Fruit fly (Drosophila melanogaster): ENCODE results near the gene CG14073.

CG14073 gene

dm6 chr3L:18820638-18821382 lies at the start of gene CG14073, which contains the start of gene HipHop:
Gene CG14073, minus strand, starts transcription at chr3L:18820675.
Gene HipHop, plus strand, starts transcription at chr3L:18821171.
- TF ChIP-seq CG31627 (GFP tag; optimal IDR thresholded peaks at IDR 0.05) (no peak), fd59A (GFP tag; optimal IDR thresholded peaks at IDR 0.05) (no peak), Sox15 (GFP tag; optimal IDR thresholded peaks at IDR 0.05) (no peak), Eip78C (GFP tag) (peak; percentile 1), Hr38 (GFP tag; optimal IDR thresholded peaks at IDR 0.05) (no peak), Ets96B (tag; optimal IDR thresholded peaks at IDR 0.05) (no peak)

dm6 chr3L:18870027-18870426 lies 49.6 kb upstream of the CG14073 start, which contains the start of gene Blos3:
Gene Blos3, plus strand, starts transcription at chr3L:18870224.
- TF ChIP-seq Blimp-1 (GFP tag; optimal IDR thresholded peaks at IDR 0.05), result no peak
- TF ChIP-seq ss (GFP tag; optimal IDR thresholded peaks at IDR 0.05), result no peak
- no peak for TF ChIP-seq CG11294 (GFP tag; IDR thresholded peaks at IDR 0.05)
- TF ChIP-seq salr (GFP tag; optimal IDR thresholded peaks at IDR 0.05), result no peak
- TF ChIP-seq dsx (GFP tag; optimal IDR thresholded peaks at IDR 0.05; ENCODE audit: poor library complexity, severe bottlenecking), result no peak
- TF ChIP-seq Smox (GFP tag; optimal IDR thresholded peaks at IDR 0.05), result no peak
- peak; percentile 85 for TF ChIP-seq fkh (GFP tag; optimal IDR thresholded peaks at IDR 0.05)
- TF ChIP-seq Sox102F (GFP tag; optimal IDR thresholded peaks at IDR 0.05), result no peak
- peak; percentile 2 for TF ChIP-seq fd85E (GFP tag; optimal IDR thresholded peaks at IDR 0.05)
- TF ChIP-seq CG1621 (tag; optimal IDR thresholded peaks at IDR 0.05), result peak; percentile 43
- no peak for TF ChIP-seq CG11762 (GFP tag; optimal IDR thresholded peaks at IDR 0.05; ENCODE audit: insufficient read depth)
- no peak for TF ChIP-seq CG34406 (GFP tag; optimal IDR thresholded peaks at IDR 0.05)
- no peak for TF ChIP-seq topi (GFP tag; optimal IDR thresholded peaks at IDR 0.05)
- no peak for TF ChIP-seq CG6276 (GFP tag; optimal IDR thresholded peaks at IDR 0.05)
- no peak for TF ChIP-seq CG4318 (GFP tag; optimal IDR thresholded peaks at IDR 0.05)
- no peak for TF ChIP-seq pdm3 (GFP tag; optimal IDR thresholded peaks at IDR 0.05)
- TF ChIP-seq CG16779 (tag; optimal IDR thresholded peaks at IDR 0.05), result no peak
- no peak for TF ChIP-seq Ets21C (GFP tag; optimal IDR thresholded peaks at IDR 0.05)
- no peak for TF ChIP-seq CG32006 (GFP tag; optimal IDR thresholded peaks at IDR 0.05)
- TF ChIP-seq dac (GFP tag; optimal IDR thresholded peaks at IDR 0.05), result no peak
- peak; percentile 50 for TF ChIP-seq CG6792 (GFP tag; optimal IDR thresholded peaks at IDR 0.05)
- TF ChIP-seq Hr39 (GFP tag; optimal IDR thresholded peaks at IDR 0.05), result peak; percentile 68
- TF ChIP-seq CG10669 (GFP tag; optimal IDR thresholded peaks at IDR 0.05), result no peak
- TF ChIP-seq CG31627 (GFP tag; optimal IDR thresholded peaks at IDR 0.05), result peak; percentile 77
- no peak for TF ChIP-seq CG6854 (GFP tag; optimal IDR thresholded peaks at IDR 0.05)
- no peak; the same call in 2 of the 3 replicates for TF ChIP-seq eg (GFP tag; IDR thresholded peaks at IDR 0.05)
- TF ChIP-seq fd59A (GFP tag; optimal IDR thresholded peaks at IDR 0.05), result no peak
- TF ChIP-seq Lpt (GFP tag; optimal IDR thresholded peaks at IDR 0.05), result no peak
- TF ChIP-seq Eip93F (GFP tag; optimal IDR thresholded peaks at IDR 0.05), result peak; percentile 16
- TF ChIP-seq vri (GFP tag; optimal IDR thresholded peaks at IDR 0.05), result no peak
- TF ChIP-seq net (GFP tag; optimal IDR thresholded peaks at IDR 0.05), result no peak
- no peak for TF ChIP-seq CG3919 (GFP tag; optimal IDR thresholded peaks at IDR 0.05)
- peak; percentile 40 for TF ChIP-seq CG3032 (tag; optimal IDR thresholded peaks at IDR 0.05)
- peak; percentile 11 for TF ChIP-seq CG8319 (GFP tag; optimal IDR thresholded peaks at IDR 0.05)
- peak; percentile 63 for TF ChIP-seq cyc (GFP tag; optimal IDR thresholded peaks at IDR 0.05)
- TF ChIP-seq Eip78C (GFP tag), result peak; percentile 91
- peak; percentile 47; the same call in 1 of the 3 replicates for TF ChIP-seq CG8119 (GFP tag; IDR thresholded peaks at IDR 0.05)
- no peak for TF ChIP-seq Hr4 (GFP tag; optimal IDR thresholded peaks at IDR 0.05)
- TF ChIP-seq CG10631 (GFP tag; optimal IDR thresholded peaks at IDR 0.05), result peak; percentile 78
- peak; percentile 69 for TF ChIP-seq lz (GFP tag; optimal IDR thresholded peaks at IDR 0.05)
- TF ChIP-seq acj6 (GFP tag; optimal IDR thresholded peaks at IDR 0.05), result peak; percentile 52
- no peak; the same call in 2 of the 3 replicates for TF ChIP-seq CG6163 (GFP tag; IDR thresholded peaks at IDR 0.05)
- TF ChIP-seq achi (GFP tag; optimal IDR thresholded peaks at IDR 0.05), result no peak
- no peak for TF ChIP-seq Hr38 (GFP tag; optimal IDR thresholded peaks at IDR 0.05)
- TF ChIP-seq CG15336 (GFP tag; IDR thresholded peaks at IDR 0.05), result peak; percentile 42; the same call in 1 of the 2 replicates
- TF ChIP-seq CG9139 (GFP tag; optimal IDR thresholded peaks at IDR 0.05), result no peak
